Fruit fly (Drosophila melanogaster): ENCODE measurements around the gene CG32700.

The CG32700 gene

dm6 chrX:9599158-9600082 is 48.8 kb upstream of the CG32700 start:
- no peak for TF ChIP-seq dsf (GFP tag; optimal IDR thresholded peaks at IDR 0.05; ENCODE audit: borderline replicate concordance)
- TF ChIP-seq Dif (GFP tag; optimal IDR thresholded peaks at IDR 0.05; ENCODE audit: partially characterized antibody): peak; percentile 55
- no peak for TF ChIP-seq Rel (GFP tag; optimal IDR thresholded peaks at IDR 0.05)
- peak; percentile 2 for TF ChIP-seq Rel (tag; optimal IDR thresholded peaks at IDR 0.05)
- TF ChIP-seq h (GFP tag; optimal IDR thresholded peaks at IDR 0.05): peak; percentile 28

- no peak for TF ChIP-seq Jra (GFP tag; optimal IDR thresholded peaks at IDR 0.05)
- no peak for TF ChIP-seq Hr83 (GFP tag; optimal IDR thresholded peaks at IDR 0.05; ENCODE audit: poor library complexity, severe bottlenecking)
- TF ChIP-seq h (GFP tag; optimal IDR thresholded peaks at IDR 0.05): peak; percentile 21
- no peak for TF ChIP-seq Sp1 (GFP tag; optimal IDR thresholded peaks at IDR 0.05)
- no peak for TF ChIP-seq woc (GFP tag; optimal IDR thresholded peaks at IDR 0.05)
- TF ChIP-seq Dfd (GFP tag; optimal IDR thresholded peaks at IDR 0.05): no peak
- TF ChIP-seq Dif (GFP tag; optimal IDR thresholded peaks at IDR 0.05; ENCODE audit: partially characterized antibody): no peak
- TF ChIP-seq sage (GFP tag; optimal IDR thresholded peaks at IDR 0.05): no peak
- TF ChIP-seq Vsx2 (GFP tag; optimal IDR thresholded peaks at IDR 0.05; ENCODE audit: partially characterized antibody): no peak
- no peak for TF ChIP-seq Rel (GFP tag; optimal IDR thresholded peaks at IDR 0.05)
- TF ChIP-seq Rel (tag; optimal IDR thresholded peaks at IDR 0.05): peak; percentile 89
- TF ChIP-seq psq (GFP tag; optimal IDR thresholded peaks at IDR 0.05): no peak
- TF ChIP-seq jim (GFP tag; optimal IDR thresholded peaks at IDR 0.05): no peak
- no peak for TF ChIP-seq Myc (optimal IDR thresholded peaks at IDR 0.05)
Observed at dm6 chrX:9598106-9598505, 47.5 kb upstream of the CG32700 start.

- TF ChIP-seq Dif (GFP tag; optimal IDR thresholded peaks at IDR 0.05; ENCODE audit: partially characterized antibody): no peak
- no peak for TF ChIP-seq Rel (GFP tag; optimal IDR thresholded peaks at IDR 0.05)
- no peak for TF ChIP-seq Rel (tag; optimal IDR thresholded peaks at IDR 0.05)
- no peak for TF ChIP-seq br (GFP tag; optimal IDR thresholded peaks at IDR 0.05)
- TF ChIP-seq fru (GFP tag; optimal IDR thresholded peaks at IDR 0.05): no peak
- TF ChIP-seq sv (GFP tag; optimal IDR thresholded peaks at IDR 0.05): no peak
- no peak for TF ChIP-seq dmrt93B (GFP tag; optimal IDR thresholded peaks at IDR 0.05)
Observed at dm6 chrX:9595312-9595931, 44.8 kb upstream of the CG32700 start.

dm6 chrX:9594446-9594845 is 43.8 kb upstream of the CG32700 start:
- TF ChIP-seq Vsx2 (GFP tag; optimal IDR thresholded peaks at IDR 0.05; ENCODE audit: partially characterized antibody): no peak
- TF ChIP-seq Sp1 (GFP tag; optimal IDR thresholded peaks at IDR 0.05): no peak
- TF ChIP-seq Mio (GFP tag; optimal IDR thresholded peaks at IDR 0.05): no peak
- no peak for TF ChIP-seq ey (GFP tag; optimal IDR thresholded peaks at IDR 0.05)
- TF ChIP-seq foxo (GFP tag; optimal IDR thresholded peaks at IDR 0.05): no peak
- no peak for TF ChIP-seq Dif (GFP tag; optimal IDR thresholded peaks at IDR 0.05; ENCODE audit: partially characterized antibody)
- TF ChIP-seq GATAd (GFP tag; optimal IDR thresholded peaks at IDR 0.05): no peak
- TF ChIP-seq Rel (GFP tag; optimal IDR thresholded peaks at IDR 0.05): no peak
- no peak for TF ChIP-seq Rel (tag; optimal IDR thresholded peaks at IDR 0.05)
- no peak for TF ChIP-seq rgr (GFP tag; optimal IDR thresholded peaks at IDR 0.05)
- TF ChIP-seq Dfd (GFP tag; optimal IDR thresholded peaks at IDR 0.05): no peak

- TF ChIP-seq Rel (GFP tag; optimal IDR thresholded peaks at IDR 0.05) (no peak), Rel (tag; optimal IDR thresholded peaks at IDR 0.05) (peak; percentile 93), ey (GFP tag; optimal IDR thresholded peaks at IDR 0.05) (no peak)
Observed at dm6 chrX:9590592-9590991, 40.0 kb upstream of the CG32700 start.

- no peak for TF ChIP-seq CG32264 (GFP tag; optimal IDR thresholded peaks at IDR 0.05)
- no peak for TF ChIP-seq Dif (GFP tag; optimal IDR thresholded peaks at IDR 0.05; ENCODE audit: partially characterized antibody)
- TF ChIP-seq dsf (GFP tag; optimal IDR thresholded peaks at IDR 0.05; ENCODE audit: borderline replicate concordance): no peak
- peak; percentile 63 for TF ChIP-seq Sp1 (GFP tag; optimal IDR thresholded peaks at IDR 0.05)
- TF ChIP-seq Hr83 (GFP tag; optimal IDR thresholded peaks at IDR 0.05; ENCODE audit: poor library complexity, severe bottlenecking): no peak
- peak; percentile 65 for TF ChIP-seq h (GFP tag; optimal IDR thresholded peaks at IDR 0.05)
- peak; percentile 48 for TF ChIP-seq brk (GFP tag; optimal IDR thresholded peaks at IDR 0.05)
- peak; percentile 45 for TF ChIP-seq fru (GFP tag; optimal IDR thresholded peaks at IDR 0.05)
- peak; percentile 39 for TF ChIP-seq psq (GFP tag; optimal IDR thresholded peaks at IDR 0.05)
- no peak for TF ChIP-seq usp (GFP tag; optimal IDR thresholded peaks at IDR 0.05)
- TF ChIP-seq ey (GFP tag; optimal IDR thresholded peaks at IDR 0.05): peak; percentile 52
- peak; percentile 43 for TF ChIP-seq dmrt93B (GFP tag; optimal IDR thresholded peaks at IDR 0.05)
- no peak for TF ChIP-seq Rel (GFP tag; optimal IDR thresholded peaks at IDR 0.05)
- TF ChIP-seq Rel (tag; optimal IDR thresholded peaks at IDR 0.05): no peak
- TF ChIP-seq dl (GFP tag; optimal IDR thresholded peaks at IDR 0.05; ENCODE audit: insufficient read depth in 1 of 2, partially characterized antibody in 2 of 2): no peak
- TF ChIP-seq br (GFP tag; optimal IDR thresholded peaks at IDR 0.05): peak; percentile 50
- TF ChIP-seq Vsx2 (GFP tag; optimal IDR thresholded peaks at IDR 0.05; ENCODE audit: partially characterized antibody): no peak
- TF ChIP-seq Abd-B (GFP tag; optimal IDR thresholded peaks at IDR 0.05): no peak
- no peak for TF ChIP-seq Hr78 (GFP tag; optimal IDR thresholded peaks at IDR 0.05)
- no peak for TF ChIP-seq Dfd (GFP tag; optimal IDR thresholded peaks at IDR 0.05)
- TF ChIP-seq rgr (GFP tag; optimal IDR thresholded peaks at IDR 0.05): peak; percentile 61
- no peak for TF ChIP-seq Mio (GFP tag; optimal IDR thresholded peaks at IDR 0.05)
- no peak for TF ChIP-seq CG9705 (GFP tag; optimal IDR thresholded peaks at IDR 0.05)
- TF ChIP-seq OdsH (GFP tag; optimal IDR thresholded peaks at IDR 0.05): peak; percentile 24
- TF ChIP-seq Hnf4 (GFP tag; optimal IDR thresholded peaks at IDR 0.05): peak; percentile 16
Observed at dm6 chrX:9589928-9590327, 39.3 kb upstream of the CG32700 start.
